Fruit fly (Drosophila melanogaster): ENCODE data around the gene CG43732.

CG43732 gene

dm6 chr3R:18913856-18914593 lies 36.0 kb upstream of the CG43732 start:
- TF ChIP-seq CG13424 (tag; optimal IDR thresholded peaks at IDR 0.05) (peak; percentile 31), CG14710 (tag; optimal IDR thresholded peaks at IDR 0.05) (peak; percentile 1), ems (GFP tag; optimal IDR thresholded peaks at IDR 0.05) (peak; percentile 42), row (GFP tag; IDR thresholded peaks at IDR 0.05) (peak; percentile 37; the same call in 2 of the 3 replicates), slbo (GFP tag; IDR thresholded peaks at IDR 0.05) (0 out of 2 replicates have a peak, but pooled peaks have one; percentile 21), CG16815 (GFP tag; optimal IDR thresholded peaks at IDR 0.05) (peak; percentile 13), bowl (GFP tag; IDR thresholded peaks at IDR 0.05) (no peak), z (GFP tag; IDR thresholded peaks at IDR 0.05) (peak; percentile 81), CG9727 (GFP tag; optimal IDR thresholded peaks at IDR 0.05) (no peak), CG2712 (tag; optimal IDR thresholded peaks at IDR 0.05) (peak; percentile 9), CG3407 (GFP tag; optimal IDR thresholded peaks at IDR 0.05) (no peak), CG10462 (GFP tag; optimal IDR thresholded peaks at IDR 0.05) (peak; percentile 20), sens (GFP tag) (peak; percentile 92), CG30403 (GFP tag; optimal IDR thresholded peaks at IDR 0.05) (peak; percentile 36), Lhr (GFP tag; optimal IDR thresholded peaks at IDR 0.05) (no peak), dmrt11E (tag; optimal IDR thresholded peaks at IDR 0.05) (peak; percentile 7), Xbp1 (GFP tag; optimal IDR thresholded peaks at IDR 0.05) (peak; percentile 24), CG13624 (GFP tag; optimal IDR thresholded peaks at IDR 0.05) (no peak), CG15479 (GFP tag; optimal IDR thresholded peaks at IDR 0.05) (peak; percentile 61), Hmx (GFP tag; optimal IDR thresholded peaks at IDR 0.05) (peak; percentile 39), Med (GFP tag) (peak; percentile 60), Sox100B (GFP tag; optimal IDR thresholded peaks at IDR 0.05) (peak; percentile 37), Pdp1 (GFP tag; optimal IDR thresholded peaks at IDR 0.05) (peak in 1 of 2 experiments; percentile 61), CG10366 (GFP tag; IDR thresholded peaks at IDR 0.05) (peak; percentile 23; the same call in 1 of the 2 replicates), Dll (GFP tag; IDR thresholded peaks at IDR 0.05; ENCODE audit: partially characterized antibody) (0 out of 4 replicates have a peak, but pooled peaks have one; percentile 16), lola (GFP tag; optimal IDR thresholded peaks at IDR 0.05) (peak in 1 of 3 experiments; percentile 21), zen (tag; optimal IDR thresholded peaks at IDR 0.05) (peak; percentile 3), CG3726 (GFP tag; IDR thresholded peaks at IDR 0.05) (no peak), ranshi (GFP tag; IDR thresholded peaks at IDR 0.05) (0 out of 2 replicates have a peak, but pooled peaks have one; percentile 35), CG4360 (GFP tag; IDR thresholded peaks at IDR 0.05) (peak; percentile 68), CG31224 (GFP tag; IDR thresholded peaks at IDR 0.05) (peak; percentile 18; the same call in 1 of the 2 replicates), CG8388 (GFP tag; optimal IDR thresholded peaks at IDR 0.05) (no peak), zfh1 (GFP tag; IDR thresholded peaks at IDR 0.05) (peak; percentile 59; the same call in 2 of the 3 replicates), CG1024 (GFP tag; IDR thresholded peaks at IDR 0.05) (no peak), fd102C (GFP tag; optimal IDR thresholded peaks at IDR 0.05) (no peak), nmo (GFP tag; optimal IDR thresholded peaks at IDR 0.05) (no peak), CG31441 (GFP tag; IDR thresholded peaks at IDR 0.05) (peak; percentile 32; the same call in 1 of the 2 replicates), Myb (GFP tag; optimal IDR thresholded peaks at IDR 0.05) (no peak), CG13775 (GFP tag; optimal IDR thresholded peaks at IDR 0.05) (peak; percentile 45), CG18262 (tag; optimal IDR thresholded peaks at IDR 0.05) (peak; percentile 41), HLH4C (GFP tag; IDR thresholded peaks at IDR 0.05; ENCODE audit: partially characterized antibody) (no peak), Xrp1 (GFP tag; IDR thresholded peaks at IDR 0.05) (peak; percentile 70), NfI (GFP tag; optimal IDR thresholded peaks at IDR 0.05) (peak; percentile 35), chinmo (GFP tag; IDR thresholded peaks at IDR 0.05; ENCODE audit: partially characterized antibody) (peak; percentile 46; the same call in 1 of the 4 replicates), CG14441 (GFP tag; IDR thresholded peaks at IDR 0.05) (peak; percentile 23; the same call in 1 of the 2 replicates), CG5180 (GFP tag; optimal IDR thresholded peaks at IDR 0.05) (peak; percentile 25), CHES-1-like (GFP tag; optimal IDR thresholded peaks at IDR 0.05) (no peak), CG11504 (tag; optimal IDR thresholded peaks at IDR 0.05) (peak; percentile 99)
